Worm (Caenorhabditis elegans) whole organism, L1 larva: ENCODE data around the gene toca-1.

Experiments used
- fkh-8 ChIP-seq: sonication (generic microtip); optimal IDR thresholded peaks from 2 replicates; lab custom pipeline; 2016; ENCODE audit warnings: mild to moderate bottlenecking, missing genetic modification characterization, missing compliant biosample characterization
- jun-1 ChIP-seq: fragments of 150-350 bp; optimal IDR thresholded peaks from 2 replicates; lab custom pipeline; 2014; ENCODE audit warnings: missing biosample characterization, missing genetic modification reagents, missing genetic modification characterization
- nhr-237 ChIP-seq: fragments of 150-350 bp; optimal IDR thresholded peaks from 2 replicates; lab custom pipeline; 2014; ENCODE audit warnings: missing biosample characterization, missing genetic modification characterization
- nhr-28 ChIP-seq: fragments of 150-350 bp; optimal IDR thresholded peaks from 2 replicates; lab custom pipeline; 2014; ENCODE audit warnings: missing biosample characterization, missing genetic modification characterization

DNA sequence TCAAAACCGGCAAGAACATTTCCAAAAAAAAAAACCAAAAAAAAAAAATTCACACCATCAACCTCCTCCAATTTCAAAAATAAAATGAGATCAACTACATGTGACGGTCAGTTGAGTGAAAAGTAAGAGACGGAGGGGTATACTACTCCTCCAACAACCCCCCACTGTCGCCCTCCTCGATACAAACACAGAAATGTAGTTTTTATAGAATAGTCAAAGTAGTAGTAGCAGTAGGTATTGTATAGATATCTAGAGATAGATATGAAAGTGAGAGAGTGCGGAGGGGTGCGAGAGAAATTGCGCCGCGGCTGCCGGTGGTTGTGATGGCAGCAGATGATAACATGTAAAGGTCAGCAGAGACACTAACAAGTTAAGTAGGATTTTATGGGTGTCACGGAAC is 6.1 kb upstream of the toca-1 start:
- TF ChIP-seq jun-1 (tag; lab: Kevin White, UChicago) (no peak), fkh-8 (tag; lab: Kevin White, UChicago) (no peak), nhr-28 (tag; lab: Kevin White, UChicago) (no peak), nhr-237 (tag; lab: Kevin White, UChicago) (no peak)
